Fruit fly (Drosophila melanogaster): Measurements from ENCODE around the gene CG32365.

CG32365 gene

DNA sequence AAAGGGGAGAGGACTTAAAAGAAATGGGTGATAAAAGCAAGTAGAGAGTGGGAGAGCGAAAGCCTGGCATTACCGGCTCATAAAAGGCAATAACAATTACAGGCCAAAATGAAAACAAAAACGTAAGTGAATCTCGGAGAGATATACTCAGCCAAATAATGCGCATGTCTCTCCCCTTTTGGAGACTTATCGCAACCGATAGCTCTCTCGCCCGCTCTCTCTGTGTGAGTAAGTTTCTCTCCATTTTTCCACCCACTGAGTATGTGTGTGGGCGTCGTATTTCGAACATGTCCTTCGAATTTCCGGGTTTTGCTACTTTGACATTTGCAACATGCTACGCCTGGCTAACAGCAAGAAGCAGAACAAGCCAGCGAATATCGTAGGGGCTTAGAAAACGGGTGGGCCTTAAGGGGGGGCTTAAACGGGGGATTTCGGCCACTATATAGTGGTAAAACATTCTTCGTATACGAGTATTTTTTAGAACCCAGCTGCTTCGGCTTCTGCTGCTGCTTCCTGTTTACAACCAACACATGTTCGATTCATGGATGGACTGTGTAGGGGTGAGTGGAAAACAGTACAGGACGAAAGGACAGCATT, 21.1 kb upstream of the CG32365 start:
- peak; percentile 54 for TF ChIP-seq abd-A (tag; optimal IDR thresholded peaks at IDR 0.05)
- peak; percentile 58 to 83 for TF ChIP-seq Trl (optimal IDR thresholded peaks at IDR 0.05)
- TF ChIP-seq Trl (GFP tag; optimal IDR thresholded peaks at IDR 0.05): no peak
- 0 out of 4 replicates have a peak, but pooled peaks have one; percentile 17 for TF ChIP-seq chinmo (GFP tag; IDR thresholded peaks at IDR 0.05; ENCODE audit: partially characterized antibody)
- TF ChIP-seq yki (optimal IDR thresholded peaks at IDR 0.05): no peak
- peak; percentile 23; the same call in 1 of the 2 replicates for TF ChIP-seq crol (GFP tag; IDR thresholded peaks at IDR 0.05)
- peak; percentile 96 for TF ChIP-seq CG5180 (GFP tag; optimal IDR thresholded peaks at IDR 0.05)
- peak; percentile 62 for TF ChIP-seq Med (GFP tag)
- peak; percentile 5 for TF ChIP-seq CG11504 (tag; optimal IDR thresholded peaks at IDR 0.05)
- no peak for TF ChIP-seq twi (tag; optimal IDR thresholded peaks at IDR 0.05)
- peak; percentile 15 for TF ChIP-seq sd (tag; optimal IDR thresholded peaks at IDR 0.05)
- no peak for TF ChIP-seq fd64A (GFP tag; optimal IDR thresholded peaks at IDR 0.05)
- 0 out of 2 replicates have a peak, but pooled peaks have one; percentile 51 for TF ChIP-seq CG16779 (GFP tag; IDR thresholded peaks at IDR 0.05)
- peak; percentile 94 for TF ChIP-seq CG13894 (tag; optimal IDR thresholded peaks at IDR 0.05)
- TF ChIP-seq Doc3 (GFP tag; IDR thresholded peaks at IDR 0.05; ENCODE audit: partially characterized antibody): no peak
- 0 out of 2 replicates have a peak, but pooled peaks have one; percentile 39 for TF ChIP-seq Adf1 (GFP tag; IDR thresholded peaks at IDR 0.05)
- no peak for TF ChIP-seq slp2 (GFP tag; optimal IDR thresholded peaks at IDR 0.05)
- no peak for TF ChIP-seq CG8388 (GFP tag; optimal IDR thresholded peaks at IDR 0.05)
- TF ChIP-seq ewg (GFP tag; optimal IDR thresholded peaks at IDR 0.05): peak; percentile 50
- peak; percentile 83 for TF ChIP-seq Deaf1 (tag; optimal IDR thresholded peaks at IDR 0.05)
- no peak for TF ChIP-seq CG17328 (GFP tag; IDR thresholded peaks at IDR 0.05)

DNA sequence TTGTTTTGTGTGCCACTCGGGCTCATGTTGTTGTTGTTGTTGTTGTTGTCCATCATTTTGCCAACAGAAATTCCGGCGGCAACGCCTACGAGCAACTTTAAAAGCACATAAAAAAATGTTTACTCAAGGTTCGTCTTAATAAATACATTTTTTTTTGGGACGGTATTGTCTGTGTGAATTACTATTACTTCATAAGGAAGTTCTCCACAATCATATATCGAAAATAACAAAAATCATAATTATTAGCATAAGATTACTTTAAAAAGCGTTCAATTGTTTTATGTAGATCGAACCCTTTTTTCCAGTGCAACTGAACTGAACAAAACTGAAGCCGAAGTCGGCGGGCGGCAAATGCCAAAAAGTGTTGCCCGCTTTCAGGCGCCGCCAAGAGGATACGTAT, 20.2 kb upstream of the CG32365 start:
- no peak for TF ChIP-seq CG1602 (GFP tag; optimal IDR thresholded peaks at IDR 0.05)
- no peak for TF ChIP-seq jigr1 (GFP tag; IDR thresholded peaks at IDR 0.05)
- TF ChIP-seq pnt (GFP tag; optimal IDR thresholded peaks at IDR 0.05): no peak
- no peak for TF ChIP-seq zfh1 (GFP tag; IDR thresholded peaks at IDR 0.05)
- TF ChIP-seq CG18599 (GFP tag; optimal IDR thresholded peaks at IDR 0.05): no peak
- no peak for TF ChIP-seq fd3F (GFP tag; optimal IDR thresholded peaks at IDR 0.05)
- no peak for TF ChIP-seq sc (optimal IDR thresholded peaks at IDR 0.05)
- no peak for TF ChIP-seq sc (GFP tag; optimal IDR thresholded peaks at IDR 0.05)
- peak; percentile 75 for TF ChIP-seq Med (GFP tag)
- TF ChIP-seq CG9932 (GFP tag; IDR thresholded peaks at IDR 0.05): no peak
- TF ChIP-seq CG2199 (GFP tag; IDR thresholded peaks at IDR 0.05): no peak
- no peak for TF ChIP-seq CG6791 (GFP tag; IDR thresholded peaks at IDR 0.05; ENCODE audit: partially characterized antibody)
- no peak for TF ChIP-seq unc-4 (GFP tag; IDR thresholded peaks at IDR 0.05; ENCODE audit: partially characterized antibody)
- TF ChIP-seq CG7786 (GFP tag; optimal IDR thresholded peaks at IDR 0.05): no peak
- no peak for TF ChIP-seq CG15696 (tag; optimal IDR thresholded peaks at IDR 0.05)
- TF ChIP-seq grau (tag; optimal IDR thresholded peaks at IDR 0.05): peak; percentile 28
- no peak for TF ChIP-seq twi (tag; optimal IDR thresholded peaks at IDR 0.05)
- no peak for TF ChIP-seq CG3847 (GFP tag; IDR thresholded peaks at IDR 0.05)
- no peak for TF ChIP-seq otp (GFP tag; IDR thresholded peaks at IDR 0.05)
- TF ChIP-seq CG11696 (GFP tag; IDR thresholded peaks at IDR 0.05): no peak
- TF ChIP-seq NK7.1 (GFP tag; optimal IDR thresholded peaks at IDR 0.05): no peak
- TF ChIP-seq CG15601 (tag; optimal IDR thresholded peaks at IDR 0.05): no peak
- TF ChIP-seq Taf1 (GFP tag; IDR thresholded peaks at IDR 0.05): no peak
- no peak for TF ChIP-seq Drgx (GFP tag; IDR thresholded peaks at IDR 0.05)
- TF ChIP-seq tx (GFP tag; optimal IDR thresholded peaks at IDR 0.05): no peak
- TF ChIP-seq CG31441 (GFP tag; IDR thresholded peaks at IDR 0.05): no peak
- peak in 1 of 2 experiments; percentile 6 for TF ChIP-seq Pdp1 (GFP tag; optimal IDR thresholded peaks at IDR 0.05)
- TF ChIP-seq CG1024 (GFP tag; IDR thresholded peaks at IDR 0.05): no peak
- TF ChIP-seq luna (GFP tag; optimal IDR thresholded peaks at IDR 0.05): no peak
- no peak for TF ChIP-seq ato (GFP tag; IDR thresholded peaks at IDR 0.05; ENCODE audit: partially characterized antibody)
- no peak for TF ChIP-seq CG13894 (tag; optimal IDR thresholded peaks at IDR 0.05)
- TF ChIP-seq nom (GFP tag; optimal IDR thresholded peaks at IDR 0.05): no peak
- TF ChIP-seq CG2120 (GFP tag; optimal IDR thresholded peaks at IDR 0.05): peak; percentile 47

All from whole organism, embryonic.